Worm (Caenorhabditis elegans): Measurements from ENCODE around the gene alh-5.

ce11 chrV:1968809-1969208 lies 30.6 kb downstream of the alh-5 start:
- TF ChIP-seq nhr-11 (tag; optimal IDR thresholded peaks at IDR 0.05) = no peak
- no peak for TF ChIP-seq nhr-25 (tag; optimal IDR thresholded peaks at IDR 0.05)
- TF ChIP-seq ama-1 (optimal IDR thresholded peaks at IDR 0.05) = no peak
- TF ChIP-seq tbx-2 (tag; optimal IDR thresholded peaks at IDR 0.05) = no peak
- no peak for TF ChIP-seq lin-39 (tag; optimal IDR thresholded peaks at IDR 0.05)
- TF ChIP-seq nhr-237 (tag; optimal IDR thresholded peaks at IDR 0.05) = no peak
- TF ChIP-seq nfya-1 (tag; optimal IDR thresholded peaks at IDR 0.05; ENCODE audit: insufficient read depth) = no peak
- TF ChIP-seq jun-1 (tag; optimal IDR thresholded peaks at IDR 0.05) = no peak
- no peak for TF ChIP-seq nhr-77 (tag; optimal IDR thresholded peaks at IDR 0.05)
- no peak for TF ChIP-seq zag-1 (tag; optimal IDR thresholded peaks at IDR 0.05)
- no peak for TF ChIP-seq ztf-11 (tag; optimal IDR thresholded peaks at IDR 0.05)
- no peak for TF ChIP-seq pha-4 (tag; optimal IDR thresholded peaks at IDR 0.05)
